Fruit fly (Drosophila melanogaster) whole organism, adult: Measurements from ENCODE around the gene CG9672.

ENCODE experiments used
- CG12768 ChIP-seq: fragments of 200-800 bp; sonication (Bioruptor generic); optimal IDR thresholded peaks from 2 replicates; lab custom pipeline; 2017; ENCODE audit warnings: missing biosample characterization, missing genetic modification characterization, mild to moderate bottlenecking, moderate library complexity, missing genetic modification reagents
- CG1620 ChIP-seq: fragments of 200-800 bp; sonication (Bioruptor generic); optimal IDR thresholded peaks from 2 replicates; lab custom pipeline; 2016; ENCODE audit warnings: missing biosample characterization, missing genetic modification characterization
- cnc ChIP-seq, 2 experiments: fragments of >200 bp; optimal IDR thresholded peaks; 2 replicates each; lab custom pipeline; 2017
- kay ChIP-seq: fragments of 200-800 bp; sonication (Bioruptor generic); peaks from one replicate; lab custom pipeline; 2016; ENCODE audit warnings: missing biosample characterization, missing genetic modification characterization, borderline replicate concordance

DNA sequence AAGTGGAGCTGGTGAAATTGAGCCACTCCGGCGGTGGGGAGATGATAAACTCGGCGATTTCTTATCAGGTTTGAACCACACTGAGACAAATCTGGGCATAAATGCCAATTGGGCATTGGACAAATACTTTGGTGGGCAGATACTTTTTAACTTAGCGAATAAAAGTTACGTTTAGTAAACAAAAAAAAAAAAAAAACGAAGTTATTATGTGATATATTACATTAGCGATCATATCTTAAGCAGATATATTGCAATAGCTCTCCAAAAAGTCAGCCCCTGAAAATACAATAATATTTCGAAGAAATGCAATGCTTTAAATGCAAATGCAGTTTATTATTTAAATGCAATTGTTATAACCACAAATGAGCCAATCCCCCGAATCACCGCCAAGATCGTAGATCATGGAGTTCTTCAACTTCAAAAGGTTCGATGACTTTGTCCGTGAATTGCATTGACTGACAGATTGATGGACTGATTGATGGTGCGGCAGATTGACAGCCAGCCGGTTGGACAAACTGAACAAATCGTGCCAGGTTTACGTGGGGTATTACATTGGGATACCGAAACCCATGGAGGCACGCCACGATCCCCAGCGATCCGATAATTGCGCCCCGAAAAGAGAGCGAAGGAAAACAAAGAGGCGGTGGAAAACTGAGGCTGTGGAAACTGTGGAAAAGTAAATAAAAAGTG lies 8.6 kb downstream of the CG9672 start:
- TF ChIP-seq kay: no peak
- TF ChIP-seq cnc (optimal IDR thresholded peaks at IDR 0.05; lab: Kevin White, UChicago): no peak
- no peak for TF ChIP-seq CG12768 (GFP tag; lab: Kevin White, UChicago)
- TF ChIP-seq CG1620: no peak
